Fruit fly (Drosophila melanogaster) whole organism: ENCODE data around the gene CG11178.

Source experiments
- CG8478 ChIP-seq: fragments of >200 bp; optimal IDR thresholded peaks from 2 replicates; lab custom pipeline; 2018; ENCODE audit warnings: inconsistent platforms
- pan ChIP-seq: fragments of >200 bp; optimal IDR thresholded peaks from 2 replicates; lab custom pipeline; 2017
- usp ChIP-seq: fragments of >200 bp; optimal IDR thresholded peaks from 2 replicates; lab custom pipeline; 2017; ENCODE audit warnings: missing biosample characterization, missing genetic modification characterization, mixed read lengths

dm6 chrX:13626579-13626894 lies 21.1 kb downstream of the CG11178 start:
- TF ChIP-seq pan (lab: Kevin White, UChicago) (no peak), CG8478 (lab: Kevin White, UChicago) (no peak), usp (GFP tag; lab: Kevin White, UChicago) (no peak)
